Fruit fly (Drosophila melanogaster) whole organism, embryonic: ENCODE data around the gene EAChm.

Experiments used
- Ada2b ChIP-seq: fragments of 200-800 bp; sonication (Bioruptor generic); IDR thresholded peaks from 2 replicates; pipeline ENCODE4 v1.3.6; 2022; ENCODE audit warnings: missing biosample characterization, missing genetic modification characterization
- CG12942 ChIP-seq: fragments of 200-800 bp; sonication (Bioruptor generic); optimal IDR thresholded peaks from 3 replicates; lab custom pipeline; 2016; ENCODE audit warnings: missing biosample characterization, missing genetic modification characterization
- CG13296 ChIP-seq: fragments of 200-800 bp; sonication (Bioruptor generic); optimal IDR thresholded peaks from 3 replicates; lab custom pipeline; 2018; ENCODE audit warnings: missing biosample characterization, mild to moderate bottlenecking, missing genetic modification characterization
- CG15011 ChIP-seq: fragments of 200-800 bp; sonication (Bioruptor generic); optimal IDR thresholded peaks from 3 replicates; lab custom pipeline; 2018; ENCODE audit warnings: missing biosample characterization, mild to moderate bottlenecking, missing genetic modification characterization
- CG15269 ChIP-seq: fragments of 200-800 bp; sonication (Bioruptor generic); optimal IDR thresholded peaks from 2 replicates; lab custom pipeline; 2018; ENCODE audit warnings: missing biosample characterization, mild to moderate bottlenecking, missing genetic modification characterization, moderate library complexity
- CG1647 ChIP-seq: fragments of 200-800 bp; sonication (Bioruptor generic); optimal IDR thresholded peaks from 3 replicates; lab custom pipeline; 2016; ENCODE audit warnings: missing biosample characterization, missing genetic modification characterization
- CG30403 ChIP-seq: fragments of 200-800 bp; sonication (Bioruptor generic); optimal IDR thresholded peaks from 3 replicates; lab custom pipeline; 2016; ENCODE audit warnings: missing biosample characterization, missing genetic modification characterization
- CG31388 ChIP-seq: fragments of 200-800 bp; sonication (Bioruptor generic); optimal IDR thresholded peaks from 2 replicates; lab custom pipeline; 2016; ENCODE audit warnings: missing biosample characterization, missing genetic modification characterization
- CG33213 ChIP-seq: fragments of 200-800 bp; sonication (Bioruptor generic); optimal IDR thresholded peaks from 3 replicates; lab custom pipeline; 2016; ENCODE audit warnings: missing biosample characterization, missing genetic modification characterization
- CG34422 ChIP-seq: fragments of 200-800 bp; sonication (Bioruptor generic); IDR thresholded peaks from 3 replicates; pipeline ENCODE4 v1.3.6; 2022; ENCODE audit warnings: missing biosample characterization, missing genetic modification characterization
- CG4820 ChIP-seq: fragments of 200-800 bp; sonication (Bioruptor generic); optimal IDR thresholded peaks from 3 replicates; lab custom pipeline; 2016; ENCODE audit warnings: missing biosample characterization, missing genetic modification characterization
- CG5180 ChIP-seq: fragments of 200-800 bp; sonication (Bioruptor generic); optimal IDR thresholded peaks from 3 replicates; lab custom pipeline; 2017; ENCODE audit warnings: missing biosample characterization, missing genetic modification characterization, mild to moderate bottlenecking, moderate library complexity, missing genetic modification reagents
- CG7556 ChIP-seq: fragments of 200-800 bp; sonication (Bioruptor generic); optimal IDR thresholded peaks from 2 replicates; lab custom pipeline; 2017; ENCODE audit warnings: missing biosample characterization, mild to moderate bottlenecking, missing genetic modification characterization
- CG8388 ChIP-seq: fragments of 200-800 bp; sonication (Bioruptor generic); optimal IDR thresholded peaks from 2 replicates; lab custom pipeline; 2019; ENCODE audit warnings: missing biosample characterization, mild to moderate bottlenecking, missing genetic modification characterization, moderate library complexity
- CG8765 ChIP-seq: fragments of 200-800 bp; sonication (Bioruptor generic); IDR thresholded peaks from 2 replicates; pipeline ENCODE4 v1.3.6; 2022; ENCODE audit warnings: missing biosample characterization, missing genetic modification characterization
- CG8924 ChIP-seq: fragments of 200-800 bp; optimal IDR thresholded peaks from 3 replicates; lab custom pipeline; 2019; ENCODE audit warnings: missing biosample characterization, mild to moderate bottlenecking, missing genetic modification characterization, moderate library complexity
- CG9932 ChIP-seq: fragments of 200-800 bp; sonication (Bioruptor generic); IDR thresholded peaks from 2 replicates; pipeline ENCODE4 v1.3.6; 2022; ENCODE audit warnings: missing biosample characterization, missing genetic modification characterization
- Camta ChIP-seq: fragments of 200-800 bp; sonication (Bioruptor generic); optimal IDR thresholded peaks from 2 replicates; lab custom pipeline; 2016; ENCODE audit warnings: missing biosample characterization, missing genetic modification characterization
- Dbx ChIP-seq: fragments of 200-800 bp; sonication (Bioruptor generic); IDR thresholded peaks from 3 replicates; pipeline ENCODE4 v1.3.6; 2022; ENCODE audit warnings: missing biosample characterization, missing genetic modification characterization
- Dek ChIP-seq: fragments of 200-800 bp; sonication (Bioruptor generic); optimal IDR thresholded peaks from 3 replicates; lab custom pipeline; 2019; ENCODE audit warnings: missing biosample characterization, mild to moderate bottlenecking, missing genetic modification characterization, moderate library complexity
- Dp ChIP-seq: fragments of 200-800 bp; sonication (Bioruptor generic); optimal IDR thresholded peaks from 2 replicates; lab custom pipeline; 2018; ENCODE audit warnings: missing biosample characterization, mild to moderate bottlenecking, missing genetic modification characterization, moderate library complexity
- Hr51 ChIP-seq, 2 experiments: fragments of 200-800 bp; sonication (Bioruptor generic); optimal IDR thresholded peaks; 2 replicates in 1 of 2; 3 replicates in 1 of 2; lab custom pipeline; 2016 to 2018; ENCODE audit warnings: missing biosample characterization in 2 of 2, missing genetic modification characterization in 2 of 2, mild to moderate bottlenecking in 1 of 2, moderate library complexity in 1 of 2
- Kr ChIP-seq: fragments of 200-800 bp; sonication (Bioruptor generic); optimal IDR thresholded peaks from 2 replicates; lab custom pipeline; 2017; ENCODE audit warnings: missing biosample characterization, mild to moderate bottlenecking, missing genetic modification characterization
- Lim3 ChIP-seq: fragments of 200-800 bp; sonication (Bioruptor generic); IDR thresholded peaks from 2 replicates; pipeline ENCODE4 v1.3.6; 2022; ENCODE audit warnings: missing biosample characterization, missing genetic modification characterization
- Mad ChIP-seq: fragments of 200-800 bp; sonication (Bioruptor generic); optimal IDR thresholded peaks from 2 replicates; lab custom pipeline; 2016; ENCODE audit warnings: missing biosample characterization, missing genetic modification characterization
- Meics ChIP-seq: fragments of 200-800 bp; sonication (Bioruptor generic); optimal IDR thresholded peaks from 2 replicates; lab custom pipeline; 2017; ENCODE audit warnings: missing biosample characterization, mild to moderate bottlenecking, missing genetic modification characterization
- Neu2 ChIP-seq: fragments of 200-800 bp; sonication (Bioruptor generic); optimal IDR thresholded peaks from 3 replicates; lab custom pipeline; 2016; ENCODE audit warnings: missing biosample characterization, missing genetic modification characterization, borderline replicate concordance
- Nf-YC ChIP-seq: fragments of 200-800 bp; optimal IDR thresholded peaks from 3 replicates; lab custom pipeline; 2019; ENCODE audit warnings: missing biosample characterization, mild to moderate bottlenecking, missing genetic modification characterization, moderate library complexity
- Optix ChIP-seq: fragments of 200-800 bp; sonication (Bioruptor generic); IDR thresholded peaks from 3 replicates; pipeline ENCODE4 v1.3.6; 2022; ENCODE audit warnings: missing biosample characterization, missing genetic modification characterization
- Sox102F ChIP-seq: fragments of 200-800 bp; sonication (Bioruptor generic); optimal IDR thresholded peaks from 2 replicates; lab custom pipeline; 2018; ENCODE audit warnings: missing biosample characterization, mild to moderate bottlenecking, missing genetic modification characterization, moderate library complexity
- TFAM ChIP-seq: fragments of 200-800 bp; sonication (Bioruptor generic); optimal IDR thresholded peaks from 2 replicates; lab custom pipeline; 2017; ENCODE audit warnings: missing biosample characterization, missing genetic modification characterization, inconsistent platforms
- Xrp1 ChIP-seq: fragments of 200-800 bp; sonication (Bioruptor generic); IDR thresholded peaks from 2 replicates; pipeline ENCODE4 v1.3.6; 2022; ENCODE audit warnings: missing biosample characterization, missing genetic modification characterization
- al ChIP-seq: fragments of 200-800 bp; sonication (Bioruptor generic); IDR thresholded peaks from 2 replicates; pipeline ENCODE4 v1.3.6; 2022; ENCODE audit warnings: missing biosample characterization, missing genetic modification characterization
- ap ChIP-seq: fragments of 200-800 bp; sonication (Bioruptor generic); IDR thresholded peaks from 2 replicates; pipeline ENCODE4 v1.3.6; 2022; ENCODE audit warnings: missing biosample characterization, missing genetic modification characterization
- az2 ChIP-seq: fragments of 200-800 bp; sonication (Bioruptor generic); optimal IDR thresholded peaks from 3 replicates; lab custom pipeline; 2016; ENCODE audit warnings: missing biosample characterization, missing genetic modification characterization
- ci ChIP-seq: fragments of 200-800 bp; sonication (Bioruptor generic); IDR thresholded peaks from 3 replicates; pipeline ENCODE4 v1.3.6; 2022; ENCODE audit warnings: missing biosample characterization, missing genetic modification characterization
- da ChIP-seq: fragments of 200-800 bp; sonication (Bioruptor generic); optimal IDR thresholded peaks from 2 replicates; lab custom pipeline; 2016; ENCODE audit warnings: missing biosample characterization, missing genetic modification characterization
- grau ChIP-seq: fragments of 200-800 bp; optimal IDR thresholded peaks from 3 replicates; lab custom pipeline; 2019; ENCODE audit warnings: missing biosample characterization, mild to moderate bottlenecking, missing genetic modification characterization, moderate library complexity
- grn ChIP-seq: fragments of 200-800 bp; sonication (Bioruptor generic); optimal IDR thresholded peaks from 3 replicates; lab custom pipeline; 2017; ENCODE audit warnings: missing biosample characterization, missing genetic modification characterization
- kay ChIP-seq: fragments of 200-800 bp; sonication (Bioruptor generic); optimal IDR thresholded peaks from 2 replicates; lab custom pipeline; 2016; ENCODE audit warnings: missing biosample characterization, missing genetic modification characterization
- klu ChIP-seq: fragments of 200-800 bp; sonication (Bioruptor generic); IDR thresholded peaks from 2 replicates; pipeline ENCODE4 v1.3.6; 2022; ENCODE audit warnings: missing biosample characterization, missing genetic modification characterization
- knrl ChIP-seq: fragments of 200-800 bp; sonication (Bioruptor generic); IDR thresholded peaks from 3 replicates; pipeline ENCODE4 v1.3.6; 2022; ENCODE audit warnings: missing biosample characterization, missing genetic modification characterization; ENCODE audit not compliant: partially characterized antibody
- lbe ChIP-seq: fragments of 200-800 bp; sonication (Bioruptor generic); optimal IDR thresholded peaks from 2 replicates; lab custom pipeline; 2016; ENCODE audit warnings: missing biosample characterization, mild to moderate bottlenecking, missing genetic modification characterization
- lilli ChIP-seq: fragments of 200-800 bp; sonication (Bioruptor generic); optimal IDR thresholded peaks from 3 replicates; lab custom pipeline; 2016; ENCODE audit warnings: missing biosample characterization, missing genetic modification characterization
- pita ChIP-seq: fragments of 200-800 bp; sonication (Bioruptor generic); optimal IDR thresholded peaks from 2 replicates; lab custom pipeline; 2017; ENCODE audit warnings: missing biosample characterization, mild to moderate bottlenecking, missing genetic modification characterization
- repo ChIP-seq: fragments of 200-800 bp; sonication (Bioruptor generic); optimal IDR thresholded peaks from 2 replicates; lab custom pipeline; 2016; ENCODE audit warnings: missing biosample characterization, missing genetic modification characterization
- seq ChIP-seq: fragments of 200-800 bp; sonication (Bioruptor generic); IDR thresholded peaks from 2 replicates; pipeline ENCODE4 v1.3.6; 2022; ENCODE audit warnings: missing biosample characterization, missing genetic modification characterization
- sim ChIP-seq: fragments of 200-800 bp; sonication (Bioruptor generic); IDR thresholded peaks from 2 replicates; pipeline ENCODE4 v1.3.6; 2022; ENCODE audit warnings: missing biosample characterization, missing genetic modification characterization
- sob ChIP-seq: fragments of 200-800 bp; sonication (Bioruptor generic); IDR thresholded peaks from 2 replicates; pipeline ENCODE4 v1.3.6; 2022; ENCODE audit warnings: missing biosample characterization, missing genetic modification characterization
- sug ChIP-seq: fragments of 200-800 bp; optimal IDR thresholded peaks from 2 replicates; lab custom pipeline; 2019; ENCODE audit warnings: missing biosample characterization, mild to moderate bottlenecking, missing genetic modification characterization, moderate library complexity
- vnd ChIP-seq: fragments of 200-800 bp; sonication (Bioruptor generic); IDR thresholded peaks from 3 replicates; pipeline ENCODE4 v1.3.6; 2022; ENCODE audit warnings: missing biosample characterization, missing genetic modification characterization; ENCODE audit not compliant: partially characterized antibody

Gene EAChm

DNA sequence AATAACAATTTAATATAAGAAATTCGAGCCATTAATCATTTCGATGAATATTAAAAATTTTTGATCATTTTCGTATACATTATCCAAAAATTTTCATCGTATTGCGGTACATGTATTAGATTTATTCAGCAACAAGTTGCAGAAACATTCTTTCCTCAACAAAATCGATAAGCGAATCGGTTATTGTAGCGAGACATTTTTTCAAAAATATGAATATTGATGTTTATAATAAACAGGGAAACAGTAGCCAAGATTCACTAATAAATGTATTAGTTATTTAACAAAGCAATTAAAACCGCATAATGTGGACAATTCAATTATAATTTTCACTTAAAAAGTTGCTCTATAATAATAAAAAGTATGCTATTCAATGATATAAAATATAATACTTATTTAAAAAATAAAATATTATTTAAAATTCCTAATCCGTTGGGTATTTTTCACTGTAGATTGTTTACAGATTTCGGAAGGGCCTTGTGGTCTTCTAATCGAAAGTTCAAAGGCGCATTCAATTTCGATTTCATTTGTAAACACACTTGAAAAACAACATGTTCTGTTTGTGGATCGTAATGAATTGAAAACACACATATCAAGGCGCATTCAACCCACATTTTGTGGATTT, 34.6 kb downstream of the EAChm start (continued):
- no peak for TF ChIP-seq da (GFP tag; lab: Kevin White, UChicago)
- TF ChIP-seq sim (GFP tag; lab: Robert Waterston, UW), result no peak
- peak; percentile 23 for TF ChIP-seq Nf-YC
- peak; percentile 31 for TF ChIP-seq CG8924 (tag; lab: Kevin White, UChicago)
- peak; percentile 17 for TF ChIP-seq CG7556
- TF ChIP-seq CG15269 (tag; lab: Kevin White, UChicago), result peak; percentile 56
- no peak for TF ChIP-seq CG12942 (GFP tag; lab: Kevin White, UChicago)
- no peak for TF ChIP-seq Ada2b (GFP tag; lab: Robert Waterston, UW)
- no peak for TF ChIP-seq TFAM
- peak; percentile 15 for TF ChIP-seq Meics
- no peak for TF ChIP-seq CG34422 (GFP tag; lab: Robert Waterston, UW)
- no peak for TF ChIP-seq sob (GFP tag; lab: Robert Waterston, UW)
- TF ChIP-seq repo, result no peak
- TF ChIP-seq Optix (GFP tag; lab: Robert Waterston, UW), result no peak
- TF ChIP-seq Mad, result no peak
- no peak for TF ChIP-seq lbe (GFP tag; lab: Kevin White, UChicago)
- TF ChIP-seq Neu2 (GFP tag; lab: Kevin White, UChicago), result no peak
- no peak for TF ChIP-seq ap (GFP tag; lab: Robert Waterston, UW)
- TF ChIP-seq Lim3 (GFP tag; lab: Robert Waterston, UW), result no peak
- peak; percentile 61 for TF ChIP-seq grau (tag; lab: Kevin White, UChicago)
- peak in 1 of 2 experiments; percentile 65 for TF ChIP-seq Hr51 (GFP tag; optimal IDR thresholded peaks at IDR 0.05; lab: Kevin White, UChicago)
- no peak for TF ChIP-seq seq (GFP tag; lab: Robert Waterston, UW)
- TF ChIP-seq CG8765 (GFP tag; lab: Robert Waterston, UW), result no peak
- TF ChIP-seq CG30403 (GFP tag; lab: Kevin White, UChicago), result no peak
- peak; percentile 36 for TF ChIP-seq Dek
- TF ChIP-seq Xrp1 (GFP tag; lab: Robert Waterston, UW), result 0 out of 2 replicates have a peak, but pooled peaks have one; percentile 6
- no peak for TF ChIP-seq CG33213 (GFP tag; lab: Kevin White, UChicago)
- TF ChIP-seq CG5180 (GFP tag; lab: Kevin White, UChicago), result no peak
- TF ChIP-seq al, result no peak
- no peak for TF ChIP-seq CG15011 (GFP tag; lab: Kevin White, UChicago)
- TF ChIP-seq CG13296 (GFP tag; lab: Kevin White, UChicago), result peak; percentile 18
- TF ChIP-seq CG1647, result no peak
- no peak for TF ChIP-seq klu (GFP tag; lab: Robert Waterston, UW)
- no peak for TF ChIP-seq lilli (GFP tag; lab: Kevin White, UChicago)
- TF ChIP-seq ci (GFP tag; lab: Robert Waterston, UW), result no peak
- TF ChIP-seq Dbx (GFP tag; lab: Robert Waterston, UW), result no peak
- TF ChIP-seq CG4820 (GFP tag; lab: Kevin White, UChicago), result no peak
- no peak for TF ChIP-seq grn (GFP tag; lab: Kevin White, UChicago)
- TF ChIP-seq Sox102F (GFP tag; lab: Kevin White, UChicago), result peak; percentile 46
- no peak for TF ChIP-seq CG9932 (GFP tag; lab: Robert Waterston, UW)
- TF ChIP-seq sug (tag; lab: Kevin White, UChicago), result peak; percentile 39
- TF ChIP-seq Kr (GFP tag; lab: Kevin White, UChicago), result no peak
- no peak for TF ChIP-seq pita
- TF ChIP-seq CG31388, result no peak
- no peak for TF ChIP-seq knrl (GFP tag; lab: Robert Waterston, UW)
- TF ChIP-seq Camta (GFP tag; lab: Kevin White, UChicago), result no peak
- TF ChIP-seq CG8388, result no peak
- TF ChIP-seq kay (GFP tag; lab: Kevin White, UChicago), result no peak
- TF ChIP-seq vnd (GFP tag; lab: Robert Waterston, UW), result no peak
- no peak for TF ChIP-seq Dp (GFP tag; lab: Kevin White, UChicago)
- no peak for TF ChIP-seq az2
